Fruit fly (Drosophila melanogaster) whole organism, embryonic: ENCODE results near the gene salr.

Experiments
- ATbp ChIP-seq: fragments of 200-800 bp; sonication (Bioruptor generic); optimal IDR thresholded peaks from 2 replicates; lab custom pipeline; 2017; ENCODE audit warnings: missing biosample characterization, mild to moderate bottlenecking, missing genetic modification characterization, missing genetic modification reagents
- BEAF-32 ChIP-seq: fragments of 200-800 bp; sonication (Bioruptor generic); optimal IDR thresholded peaks from 3 replicates; lab custom pipeline; 2017; ENCODE audit warnings: missing biosample characterization, missing genetic modification characterization, mild to moderate bottlenecking, moderate library complexity, missing genetic modification reagents
- CG10147 ChIP-seq: fragments of 200-800 bp; sonication (Bioruptor generic); optimal IDR thresholded peaks from 2 replicates; lab custom pipeline; 2019; ENCODE audit warnings: missing biosample characterization, mild to moderate bottlenecking, missing genetic modification characterization, moderate library complexity
- CG10274 ChIP-seq: fragments of 200-800 bp; sonication (Bioruptor generic); optimal IDR thresholded peaks from 3 replicates; lab custom pipeline; 2017; ENCODE audit warnings: missing biosample characterization, mild to moderate bottlenecking, missing genetic modification characterization
- CG11247 ChIP-seq: fragments of 200-800 bp; sonication (Bioruptor generic); IDR thresholded peaks from 2 replicates; pipeline ENCODE4 v1.3.6; 2022; ENCODE audit warnings: missing biosample characterization, missing genetic modification characterization
- CG11696 ChIP-seq: fragments of 200-800 bp; sonication (Bioruptor generic); IDR thresholded peaks from 2 replicates; pipeline ENCODE4 v1.3.6; 2022; ENCODE audit warnings: missing biosample characterization, missing genetic modification characterization
- CG12219 ChIP-seq: fragments of 200-800 bp; sonication (Bioruptor generic); optimal IDR thresholded peaks from 3 replicates; lab custom pipeline; 2018; ENCODE audit warnings: missing biosample characterization, mild to moderate bottlenecking, missing genetic modification characterization
- CG12659 ChIP-seq: fragments of 200-800 bp; sonication (Bioruptor generic); optimal IDR thresholded peaks from 3 replicates; lab custom pipeline; 2017; ENCODE audit warnings: mild to moderate bottlenecking, missing biosample characterization, missing genetic modification reagents, missing genetic modification characterization
- CG13123 ChIP-seq: fragments of 200-800 bp; sonication (Bioruptor generic); optimal IDR thresholded peaks from 2 replicates; lab custom pipeline; 2016; ENCODE audit warnings: missing biosample characterization, missing genetic modification characterization
- CG14014 ChIP-seq: fragments of 200-800 bp; sonication (Bioruptor generic); IDR thresholded peaks from 2 replicates; pipeline ENCODE4 v1.3.6; 2022; ENCODE audit warnings: missing biosample characterization, missing genetic modification characterization
- CG1602 ChIP-seq: fragments of 200-800 bp; sonication (Bioruptor generic); optimal IDR thresholded peaks from 3 replicates; lab custom pipeline; 2016; ENCODE audit warnings: missing biosample characterization, missing genetic modification characterization
- CG17186 ChIP-seq: fragments of 200-800 bp; sonication (Bioruptor generic); optimal IDR thresholded peaks from 3 replicates; lab custom pipeline; 2017; ENCODE audit warnings: missing biosample characterization, missing genetic modification reagents, missing genetic modification characterization
- CG18476 ChIP-seq: fragments of 200-800 bp; sonication (Bioruptor generic); optimal IDR thresholded peaks from 2 replicates; lab custom pipeline; 2016; ENCODE audit warnings: missing biosample characterization, mild to moderate bottlenecking, missing genetic modification characterization
- CG31224 ChIP-seq: fragments of 200-800 bp; sonication (Bioruptor generic); IDR thresholded peaks from 2 replicates; pipeline ENCODE4 v1.3.6; 2022; ENCODE audit warnings: missing biosample characterization, missing genetic modification characterization
- CG32772 ChIP-seq: fragments of 200-800 bp; sonication (Bioruptor generic); IDR thresholded peaks from 2 replicates; pipeline ENCODE4 v1.3.6; 2022; ENCODE audit warnings: missing biosample characterization, missing genetic modification characterization
- CG33213 ChIP-seq: fragments of 200-800 bp; sonication (Bioruptor generic); optimal IDR thresholded peaks from 3 replicates; lab custom pipeline; 2016; ENCODE audit warnings: missing biosample characterization, missing genetic modification characterization
- CG34376 ChIP-seq: fragments of 200-800 bp; sonication (Bioruptor generic); optimal IDR thresholded peaks from 2 replicates; lab custom pipeline; 2018; ENCODE audit warnings: missing biosample characterization, mild to moderate bottlenecking, missing genetic modification characterization
- CG4820 ChIP-seq: fragments of 200-800 bp; sonication (Bioruptor generic); optimal IDR thresholded peaks from 3 replicates; lab custom pipeline; 2016; ENCODE audit warnings: missing biosample characterization, missing genetic modification characterization
- CG6683 ChIP-seq: fragments of 200-800 bp; sonication (Bioruptor generic); optimal IDR thresholded peaks from 2 replicates; lab custom pipeline; 2017; ENCODE audit warnings: missing biosample characterization, mild to moderate bottlenecking, missing genetic modification characterization, missing genetic modification reagents
- CG6765 ChIP-seq: fragments of 200-800 bp; sonication (Bioruptor generic); optimal IDR thresholded peaks from 3 replicates; lab custom pipeline; 2017; ENCODE audit warnings: missing biosample characterization, mild to moderate bottlenecking, missing genetic modification characterization
- CG6791 ChIP-seq: fragments of 200-800 bp; sonication (Bioruptor generic); IDR thresholded peaks from 3 replicates; pipeline ENCODE4 v1.3.6; 2022; ENCODE audit warnings: missing biosample characterization, missing genetic modification characterization; ENCODE audit not compliant: partially characterized antibody
- CG7963 ChIP-seq: fragments of 200-800 bp; sonication (Bioruptor generic); IDR thresholded peaks from 3 replicates; pipeline ENCODE4 v1.3.6; 2022; ENCODE audit warnings: missing biosample characterization, missing genetic modification characterization; ENCODE audit not compliant: partially characterized antibody
- CG8089 ChIP-seq: fragments of 200-800 bp; sonication (Bioruptor generic); optimal IDR thresholded peaks from 3 replicates; lab custom pipeline; 2016; ENCODE audit warnings: missing biosample characterization, missing genetic modification characterization
- CG8359 ChIP-seq: fragments of 200-800 bp; sonication (Bioruptor generic); optimal IDR thresholded peaks from 2 replicates; lab custom pipeline; 2017; ENCODE audit warnings: missing biosample characterization, mild to moderate bottlenecking, missing genetic modification characterization, borderline replicate concordance
- CG8765 ChIP-seq: fragments of 200-800 bp; sonication (Bioruptor generic); IDR thresholded peaks from 2 replicates; pipeline ENCODE4 v1.3.6; 2022; ENCODE audit warnings: missing biosample characterization, missing genetic modification characterization
- CG9876 ChIP-seq: fragments of 200-800 bp; sonication (Bioruptor generic); optimal IDR thresholded peaks from 2 replicates; lab custom pipeline; 2016; ENCODE audit warnings: missing biosample characterization, missing genetic modification characterization
- Dp ChIP-seq: fragments of 200-800 bp; sonication (Bioruptor generic); optimal IDR thresholded peaks from 2 replicates; lab custom pipeline; 2018; ENCODE audit warnings: missing biosample characterization, mild to moderate bottlenecking, missing genetic modification characterization, moderate library complexity
- ERR ChIP-seq: fragments of 200-800 bp; sonication (Bioruptor generic); optimal IDR thresholded peaks from 2 replicates; lab custom pipeline; 2016; ENCODE audit warnings: missing biosample characterization, missing genetic modification characterization
- Gsc ChIP-seq: fragments of 200-800 bp; sonication (Bioruptor generic); IDR thresholded peaks from 2 replicates; pipeline ENCODE4 v1.3.6; 2022; ENCODE audit warnings: missing biosample characterization, missing genetic modification characterization
- Kr ChIP-seq: fragments of 200-800 bp; sonication (Bioruptor generic); optimal IDR thresholded peaks from 2 replicates; lab custom pipeline; 2017; ENCODE audit warnings: missing biosample characterization, mild to moderate bottlenecking, missing genetic modification characterization
- Lim3 ChIP-seq: fragments of 200-800 bp; sonication (Bioruptor generic); IDR thresholded peaks from 2 replicates; pipeline ENCODE4 v1.3.6; 2022; ENCODE audit warnings: missing biosample characterization, missing genetic modification characterization
- MTF-1 ChIP-seq: fragments of 200-800 bp; sonication (Bioruptor generic); optimal IDR thresholded peaks from 2 replicates; lab custom pipeline; 2018; ENCODE audit warnings: missing biosample characterization, mild to moderate bottlenecking, missing genetic modification characterization, borderline replicate concordance
- Rfx ChIP-seq: fragments of 200-800 bp; sonication (Bioruptor generic); IDR thresholded peaks from 2 replicates; pipeline ENCODE4 v1.3.6; 2022; ENCODE audit warnings: missing biosample characterization, missing genetic modification characterization
- Spps ChIP-seq: fragments of 200-800 bp; sonication (Bioruptor generic); optimal IDR thresholded peaks from 2 replicates; lab custom pipeline; 2018; ENCODE audit warnings: missing biosample characterization, mild to moderate bottlenecking, missing genetic modification characterization
- Vsx1 ChIP-seq: fragments of 200-800 bp; sonication (Bioruptor generic); optimal IDR thresholded peaks from 2 replicates; lab custom pipeline; 2017; ENCODE audit warnings: missing biosample characterization, mild to moderate bottlenecking, missing genetic modification characterization, missing genetic modification reagents
- ab ChIP-seq: fragments of 200-800 bp; sonication (Bioruptor generic); optimal IDR thresholded peaks from 2 replicates; lab custom pipeline; 2016; ENCODE audit warnings: missing biosample characterization, missing genetic modification characterization
- ato ChIP-seq: fragments of 200-800 bp; sonication (Bioruptor generic); IDR thresholded peaks from 2 replicates; pipeline ENCODE4 v1.3.6; 2022; ENCODE audit warnings: missing biosample characterization, missing genetic modification characterization; ENCODE audit not compliant: partially characterized antibody
- bowl ChIP-seq: fragments of 200-800 bp; sonication (Bioruptor generic); IDR thresholded peaks from 2 replicates; pipeline ENCODE4 v1.3.6; 2022; ENCODE audit warnings: missing biosample characterization, missing genetic modification characterization
- chn ChIP-seq: fragments of 200-800 bp; sonication (Bioruptor generic); optimal IDR thresholded peaks from 2 replicates; lab custom pipeline; 2016; ENCODE audit warnings: missing biosample characterization, missing genetic modification characterization
- da ChIP-seq: fragments of 200-800 bp; sonication (Bioruptor generic); optimal IDR thresholded peaks from 2 replicates; lab custom pipeline; 2016; ENCODE audit warnings: missing biosample characterization, missing genetic modification characterization
- dan ChIP-seq: fragments of 200-800 bp; sonication (Bioruptor generic); IDR thresholded peaks from 2 replicates; pipeline ENCODE4 v1.3.6; 2022; ENCODE audit warnings: missing biosample characterization, missing genetic modification characterization
- disco-r ChIP-seq: fragments of 200-800 bp; sonication (Bioruptor generic); optimal IDR thresholded peaks from 2 replicates; lab custom pipeline; 2016; ENCODE audit warnings: missing biosample characterization, missing genetic modification characterization
- hbn ChIP-seq: fragments of 200-800 bp; sonication (Bioruptor generic); IDR thresholded peaks from 2 replicates; pipeline ENCODE4 v1.3.6; 2022; ENCODE audit warnings: missing biosample characterization, missing genetic modification characterization; ENCODE audit not compliant: partially characterized antibody
- hkb ChIP-seq, 2 experiments: fragments of 200-800 bp in 1 of 2; fragments of >200 bp in 1 of 2; sonication (Bioruptor generic) in 1 of 2; IDR thresholded peaks in 1 of 2; optimal IDR thresholded peaks in 1 of 2; 2 replicates each; pipeline versions ENCODE4 v1.3.6 to Lab custom; 2017 to 2022; ENCODE audit warnings: missing biosample characterization in 1 of 2, missing genetic modification characterization in 1 of 2
- kay ChIP-seq: fragments of 200-800 bp; sonication (Bioruptor generic); optimal IDR thresholded peaks from 2 replicates; lab custom pipeline; 2016; ENCODE audit warnings: missing biosample characterization, missing genetic modification characterization
- p53 ChIP-seq: fragments of 200-800 bp; sonication (Bioruptor generic); optimal IDR thresholded peaks from 2 replicates; lab custom pipeline; 2016; ENCODE audit warnings: missing biosample characterization, missing genetic modification characterization
- phol ChIP-seq: fragments of 200-800 bp; sonication (Bioruptor generic); optimal IDR thresholded peaks from 3 replicates; lab custom pipeline; 2018; ENCODE audit warnings: missing biosample characterization, mild to moderate bottlenecking, missing genetic modification characterization, moderate library complexity
- psq ChIP-seq: fragments of 200-800 bp; sonication (Bioruptor generic); optimal IDR thresholded peaks from 2 replicates; lab custom pipeline; 2017; ENCODE audit warnings: missing biosample characterization, missing genetic modification characterization
- ro ChIP-seq: fragments of 200-800 bp; sonication (Bioruptor generic); IDR thresholded peaks from 2 replicates; pipeline ENCODE4 v1.3.6; 2022; ENCODE audit warnings: missing biosample characterization, missing genetic modification characterization
- run ChIP-seq: fragments of 200-800 bp; sonication (Bioruptor generic); optimal IDR thresholded peaks from 3 replicates; lab custom pipeline; 2018; ENCODE audit warnings: missing biosample characterization, mild to moderate bottlenecking, missing genetic modification characterization
- toy ChIP-seq: fragments of 200-800 bp; sonication (Bioruptor generic); IDR thresholded peaks from 2 replicates; pipeline ENCODE4 v1.3.6; 2022; ENCODE audit warnings: missing biosample characterization, missing genetic modification characterization

The salr gene

dm6 chr2L:11417502-11417901 is 58.8 kb downstream of the salr start (continued):
- TF ChIP-seq CG11696, result no peak
- TF ChIP-seq CG13123 (GFP tag; lab: Kevin White, UChicago), result no peak
- TF ChIP-seq CG12659 (GFP tag; lab: Kevin White, UChicago), result peak; percentile 19
- TF ChIP-seq CG10274 (GFP tag; lab: Kevin White, UChicago), result no peak
- no peak for TF ChIP-seq CG34376 (GFP tag; lab: Kevin White, UChicago)
- no peak for TF ChIP-seq Gsc (GFP tag; lab: Robert Waterston, UW)
- TF ChIP-seq CG7963 (GFP tag; lab: Robert Waterston, UW), result no peak
- no peak for TF ChIP-seq CG9876
- no peak for TF ChIP-seq CG18476 (GFP tag; lab: Kevin White, UChicago)
- TF ChIP-seq p53 (GFP tag; lab: Kevin White, UChicago), result no peak
- no peak for TF ChIP-seq da (GFP tag; lab: Kevin White, UChicago)
- no peak for TF ChIP-seq CG14014 (GFP tag; lab: Robert Waterston, UW)
- peak; percentile 56 for TF ChIP-seq chn (GFP tag; lab: Kevin White, UChicago)
- TF ChIP-seq ERR, result no peak
- no peak for TF ChIP-seq Dp
- TF ChIP-seq CG8765 (GFP tag; lab: Robert Waterston, UW), result peak; percentile 69; the same call in 1 of the 2 replicates
- TF ChIP-seq CG6683 (GFP tag; lab: Kevin White, UChicago), result no peak
- TF ChIP-seq kay (GFP tag; lab: Kevin White, UChicago), result no peak
- no peak for TF ChIP-seq CG6765
- TF ChIP-seq run, result no peak
- no peak for TF ChIP-seq CG33213 (GFP tag; lab: Kevin White, UChicago)
- no peak for TF ChIP-seq hbn
- TF ChIP-seq phol (tag; lab: Kevin White, UChicago), result peak; percentile 58
- TF ChIP-seq BEAF-32, result no peak
- TF ChIP-seq CG10147 (GFP tag; lab: Kevin White, UChicago), result no peak
- TF ChIP-seq CG17186 (GFP tag; lab: Kevin White, UChicago), result no peak
- peak; percentile 40; the same call in 1 of the 2 replicates for TF ChIP-seq Rfx
- no peak for TF ChIP-seq Lim3
- TF ChIP-seq disco-r (GFP tag; lab: Kevin White, UChicago), result peak; percentile 32
- no peak for TF ChIP-seq CG11247 (GFP tag; lab: Robert Waterston, UW)
- TF ChIP-seq psq (GFP tag; lab: Kevin White, UChicago), result no peak
- TF ChIP-seq MTF-1 (GFP tag; lab: Kevin White, UChicago), result no peak
- TF ChIP-seq ATbp (GFP tag; lab: Kevin White, UChicago), result peak; percentile 24
- no peak for TF ChIP-seq CG12219 (GFP tag; lab: Kevin White, UChicago)
- no peak for TF ChIP-seq ato (GFP tag; lab: Robert Waterston, UW)
- TF ChIP-seq Kr (GFP tag; lab: Kevin White, UChicago), result no peak
- no peak for TF ChIP-seq hkb (optimal IDR thresholded peaks at IDR 0.05; lab: Kevin White, UChicago)
- no peak for TF ChIP-seq hkb (GFP tag; IDR thresholded peaks at IDR 0.05; lab: Robert Waterston, UW)
- TF ChIP-seq CG6791, result no peak
- TF ChIP-seq CG32772 (GFP tag; lab: Robert Waterston, UW), result 0 out of 2 replicates have a peak, but pooled peaks have one; percentile 8
- no peak for TF ChIP-seq CG31224 (GFP tag; lab: Robert Waterston, UW)
- TF ChIP-seq CG8089 (GFP tag; lab: Kevin White, UChicago), result peak; percentile 22
- peak; percentile 47 for TF ChIP-seq Vsx1
- peak; percentile 35; the same call in 1 of the 2 replicates for TF ChIP-seq dan (GFP tag; lab: Robert Waterston, UW)
- TF ChIP-seq CG4820, result peak; percentile 56
- no peak for TF ChIP-seq toy (GFP tag; lab: Robert Waterston, UW)
- no peak for TF ChIP-seq ro (GFP tag; lab: Robert Waterston, UW)
- TF ChIP-seq CG1602 (GFP tag; lab: Kevin White, UChicago), result peak; percentile 54
- TF ChIP-seq CG8359 (GFP tag; lab: Kevin White, UChicago), result no peak
- TF ChIP-seq Spps (tag; lab: Kevin White, UChicago), result peak; percentile 43
- no peak for TF ChIP-seq bowl
- TF ChIP-seq ab (GFP tag; lab: Kevin White, UChicago), result no peak
